Fruit fly (Drosophila melanogaster): ENCODE measurements around the gene CG42450.
A peak's percentile ranks its signal among the peaks of the same experiment; 100 is the strongest.

CG42450 gene

DNA sequence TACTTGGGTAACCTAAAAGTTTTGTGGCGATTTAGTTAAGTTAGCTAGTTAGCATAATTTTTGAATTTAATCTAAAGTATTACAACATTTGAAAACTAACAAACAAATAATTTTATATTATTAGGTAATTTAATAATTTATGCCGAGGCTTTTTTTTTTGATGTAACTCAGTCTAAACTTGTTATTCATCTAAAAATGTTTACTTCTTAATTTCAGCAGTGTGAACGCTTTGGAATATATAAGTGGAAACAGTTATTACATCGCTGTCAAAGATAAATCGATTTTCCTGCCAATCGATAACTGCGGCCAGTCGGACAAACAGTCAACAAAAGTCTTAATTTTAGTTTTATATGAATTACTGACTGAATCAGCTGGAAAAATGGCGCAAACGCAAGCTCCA lies 44.8 kb downstream of the CG42450 start, which contains the start of gene Usp39 (continued):
- no peak for TF ChIP-seq klu (GFP tag; IDR thresholded peaks at IDR 0.05)
- peak; percentile 24; the same call in 1 of the 2 replicates for TF ChIP-seq CG2129 (GFP tag; IDR thresholded peaks at IDR 0.05; ENCODE audit: partially characterized antibody)
- no peak for TF ChIP-seq CG12744 (GFP tag; optimal IDR thresholded peaks at IDR 0.05)
- TF ChIP-seq CG8765 (GFP tag; IDR thresholded peaks at IDR 0.05), result no peak
- TF ChIP-seq kay (GFP tag; optimal IDR thresholded peaks at IDR 0.05), result no peak
- TF ChIP-seq Gug (GFP tag; IDR thresholded peaks at IDR 0.05), result no peak
- TF ChIP-seq CG2712 (tag; optimal IDR thresholded peaks at IDR 0.05), result peak; percentile 32
- no peak for TF ChIP-seq Max (GFP tag; optimal IDR thresholded peaks at IDR 0.05)
- TF ChIP-seq sens-2 (GFP tag; IDR thresholded peaks at IDR 0.05), result no peak
- TF ChIP-seq gem (tag; optimal IDR thresholded peaks at IDR 0.05), result peak; percentile 68
- no peak for TF ChIP-seq Lhr (GFP tag; optimal IDR thresholded peaks at IDR 0.05)
- no peak for TF ChIP-seq NC2β (GFP tag; optimal IDR thresholded peaks at IDR 0.05)
- no peak for TF ChIP-seq B-H1 (GFP tag; IDR thresholded peaks at IDR 0.05)
- TF ChIP-seq hbn (GFP tag; IDR thresholded peaks at IDR 0.05; ENCODE audit: partially characterized antibody), result 0 out of 2 replicates have a peak, but pooled peaks have one; percentile 22
- no peak for TF ChIP-seq CG10147 (GFP tag; optimal IDR thresholded peaks at IDR 0.05)
- peak; percentile 26 for TF ChIP-seq MESR4 (GFP tag; optimal IDR thresholded peaks at IDR 0.05)
- TF ChIP-seq mld (GFP tag; IDR thresholded peaks at IDR 0.05; ENCODE audit: partially characterized antibody), result peak; percentile 60; the same call in 2 of the 3 replicates
- peak; percentile 66 for TF ChIP-seq bbx (GFP tag; IDR thresholded peaks at IDR 0.05; ENCODE audit: partially characterized antibody)
- peak; percentile 52; the same call in 2 of the 3 replicates for TF ChIP-seq vnd (GFP tag; IDR thresholded peaks at IDR 0.05; ENCODE audit: partially characterized antibody)
- TF ChIP-seq row (GFP tag; IDR thresholded peaks at IDR 0.05), result peak; percentile 80
- no peak for TF ChIP-seq ATbp (GFP tag; optimal IDR thresholded peaks at IDR 0.05)
- TF ChIP-seq CG34422 (GFP tag; IDR thresholded peaks at IDR 0.05), result peak; percentile 76
- no peak for TF ChIP-seq pum (GFP tag; optimal IDR thresholded peaks at IDR 0.05)
- no peak for TF ChIP-seq fru (optimal IDR thresholded peaks at IDR 0.05)
- TF ChIP-seq Ssrp (tag; optimal IDR thresholded peaks at IDR 0.05), result peak; percentile 29
- peak; percentile 27 for TF ChIP-seq zen (tag; optimal IDR thresholded peaks at IDR 0.05)
- TF ChIP-seq ac (GFP tag; optimal IDR thresholded peaks at IDR 0.05), result no peak
- no peak for TF ChIP-seq Hr78 (GFP tag; optimal IDR thresholded peaks at IDR 0.05)
- no peak for TF ChIP-seq lov (optimal IDR thresholded peaks at IDR 0.05)
- no peak for TF ChIP-seq lov (GFP tag; IDR thresholded peaks at IDR 0.05)
- TF ChIP-seq CG1647 (GFP tag; optimal IDR thresholded peaks at IDR 0.05), result no peak
- TF ChIP-seq kah (GFP tag; optimal IDR thresholded peaks at IDR 0.05), result no peak
- peak; percentile 25; the same call in 1 of the 2 replicates for TF ChIP-seq ato (GFP tag; IDR thresholded peaks at IDR 0.05; ENCODE audit: partially characterized antibody)
- TF ChIP-seq CG4707 (GFP tag; optimal IDR thresholded peaks at IDR 0.05), result no peak
- no peak for TF ChIP-seq hkb (optimal IDR thresholded peaks at IDR 0.05)
- no peak for TF ChIP-seq hkb (GFP tag; IDR thresholded peaks at IDR 0.05)
- TF ChIP-seq CG1024 (GFP tag; IDR thresholded peaks at IDR 0.05), result peak; percentile 71; the same call in 1 of the 2 replicates
- peak; percentile 99 for TF ChIP-seq CG7357 (GFP tag; IDR thresholded peaks at IDR 0.05)
- TF ChIP-seq Ptx1 (GFP tag; IDR thresholded peaks at IDR 0.05), result peak; percentile 24; the same call in 1 of the 2 replicates
- TF ChIP-seq Doc3 (GFP tag; IDR thresholded peaks at IDR 0.05; ENCODE audit: partially characterized antibody), result 0 out of 3 replicates have a peak, but pooled peaks have one; percentile 24
- peak; percentile 28; the same call in 1 of the 2 replicates for TF ChIP-seq sob (GFP tag; IDR thresholded peaks at IDR 0.05)
- TF ChIP-seq Nf-YA (GFP tag; IDR thresholded peaks at IDR 0.05), result no peak
- TF ChIP-seq phol (tag; optimal IDR thresholded peaks at IDR 0.05), result peak; percentile 55
- TF ChIP-seq Vsx1 (GFP tag; optimal IDR thresholded peaks at IDR 0.05), result no peak
- peak; percentile 26; the same call in 1 of the 3 replicates for TF ChIP-seq CG11560 (tag; IDR thresholded peaks at IDR 0.05)
- no peak; the same call in 1 of the 2 replicates for TF ChIP-seq E2f2 (GFP tag; IDR thresholded peaks at IDR 0.05)
- TF ChIP-seq CG7987 (GFP tag; optimal IDR thresholded peaks at IDR 0.05), result no peak
- TF ChIP-seq CG34224 (GFP tag; IDR thresholded peaks at IDR 0.05; ENCODE audit: partially characterized antibody), result peak; percentile 56
- no peak for TF ChIP-seq Aef1 (GFP tag; IDR thresholded peaks at IDR 0.05)
- TF ChIP-seq aop (GFP tag; IDR thresholded peaks at IDR 0.05), result no peak
- no peak for TF ChIP-seq Awh (GFP tag; IDR thresholded peaks at IDR 0.05)
